Worm (Caenorhabditis elegans): ENCODE results near the gene Y69A2AR.46.
A peak's percentile ranks its signal among the peaks of the same experiment; 100 is the strongest.

Y69A2AR.46 gene

DNA sequence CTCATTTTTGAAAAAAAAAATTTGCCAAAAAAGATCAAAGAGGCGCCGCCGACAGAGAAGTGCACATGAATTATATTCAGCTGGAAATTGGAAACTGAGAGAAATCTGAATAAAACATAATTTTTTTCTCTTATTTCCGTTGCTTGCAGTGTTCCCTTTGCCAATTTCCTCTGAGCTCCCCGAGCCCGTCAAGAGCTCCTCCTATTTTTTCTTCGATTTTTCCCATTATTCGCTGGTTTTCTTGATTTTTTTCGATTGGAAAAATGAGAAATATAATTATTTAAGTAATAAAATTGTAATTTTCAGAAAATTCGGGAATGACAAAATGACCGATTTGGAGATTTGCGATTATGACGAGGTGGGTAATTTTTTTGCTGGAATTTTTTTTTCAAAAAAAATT lies 19.5 kb upstream of the Y69A2AR.46 start, which contains the start of gene sprr-3:
Gene sprr-3 (plus strand): TSS at position 301 of the 400 bp plus-strand sequence.
- no peak for TF ChIP-seq hif-1 (tag; optimal IDR thresholded peaks at IDR 0.05)
- TF ChIP-seq T26A8.4 (GFP tag; IDR thresholded peaks at IDR 0.05): no peak
- TF ChIP-seq D1046.2 (GFP tag; IDR thresholded peaks at IDR 0.05): no peak
- TF ChIP-seq arid-1 (GFP tag; conservative IDR thresholded peaks at IDR 0.05): no peak
- no peak for TF ChIP-seq gei-8 (GFP tag; optimal IDR thresholded peaks at IDR 0.05)
- no peak for TF ChIP-seq Y105C5A.15 (GFP tag; IDR thresholded peaks at IDR 0.05)
- TF ChIP-seq pqm-1 (tag; optimal IDR thresholded peaks at IDR 0.05): no peak
- no peak for TF ChIP-seq nhr-41 (GFP tag; IDR thresholded peaks at IDR 0.05)
- no peak for TF ChIP-seq ZK546.5 (tag; optimal IDR thresholded peaks at IDR 0.05)
- TF ChIP-seq ces-1 (GFP tag; optimal IDR thresholded peaks at IDR 0.05): no peak
- TF ChIP-seq F26F4.8 (GFP tag; conservative IDR thresholded peaks at IDR 0.05): no peak
- TF ChIP-seq lin-13 (GFP tag; optimal IDR thresholded peaks at IDR 0.05): no peak
- no peak for TF ChIP-seq Y75B8A.6 (GFP tag; IDR thresholded peaks at IDR 0.05)

- TF ChIP-seq aha-1 (tag) (peak; percentile 47), duxl-1 (tag; optimal IDR thresholded peaks at IDR 0.05; ENCODE audit: poor library complexity) (no peak), ZK546.5 (tag; optimal IDR thresholded peaks at IDR 0.05) (no peak), ceh-28 (tag; optimal IDR thresholded peaks at IDR 0.05) (peak; percentile 85), unc-62 (GFP tag; optimal IDR thresholded peaks at IDR 0.05 in 1 of 2) (peak in 1 of 2 experiments; percentile 32), unc-62 (tag; optimal IDR thresholded peaks at IDR 0.05) (no peak)
Observed at ce11 chrIV:2548766-2549165, 12.7 kb upstream of the Y69A2AR.46 start.

DNA sequence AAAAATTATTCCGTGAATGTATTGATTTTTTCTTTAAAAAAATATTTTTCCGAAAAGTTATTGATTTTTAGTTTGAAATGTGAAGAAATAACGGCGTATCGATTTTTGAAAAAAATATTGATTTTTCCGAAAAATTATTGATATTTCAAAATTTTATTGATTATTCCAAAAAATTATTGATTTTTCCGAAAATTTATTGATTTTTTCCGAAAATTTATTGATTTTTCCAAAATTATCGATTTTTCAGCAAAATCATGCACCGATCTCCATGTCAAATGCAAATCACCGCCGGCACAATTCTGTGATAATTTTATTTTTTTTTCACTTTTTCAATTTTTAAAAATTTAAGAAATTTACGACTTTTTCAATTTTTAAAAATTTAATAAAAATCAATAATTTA lies 11.9 kb upstream of the Y69A2AR.46 start:
- peak; percentile 81 for TF ChIP-seq ceh-28 (tag; optimal IDR thresholded peaks at IDR 0.05)
- no peak for TF ChIP-seq mes-2 (tag; optimal IDR thresholded peaks at IDR 0.05; ENCODE audit: poor library complexity, severe bottlenecking)
- TF ChIP-seq hlh-30 (tag; optimal IDR thresholded peaks at IDR 0.05; ENCODE audit: insufficient read depth): no peak
- no peak for TF ChIP-seq madf-5 (GFP tag; IDR thresholded peaks at IDR 0.05)

- peak; percentile 87 for TF ChIP-seq ceh-28 (tag; optimal IDR thresholded peaks at IDR 0.05)
- no peak for TF ChIP-seq pha-4 (GFP tag; IDR thresholded peaks at IDR 0.05)
- no peak for TF ChIP-seq pha-4 (tag; optimal IDR thresholded peaks at IDR 0.05)
Observed at ce11 chrIV:2551418-2551817, 10.0 kb upstream of the Y69A2AR.46 start, which contains the start of gene Y69A2AR.23. Y69A2AR.23 (minus strand) TSS chrIV:2551684.

- peak; percentile 52; the same call in 1 of the 2 replicates for TF ChIP-seq egl-43 (GFP tag; IDR thresholded peaks at IDR 0.05)
- 0 out of 2 replicates have a peak, but pooled peaks have one; percentile 56 for TF ChIP-seq F44E2.7 (GFP tag; IDR thresholded peaks at IDR 0.05)
- no peak for TF ChIP-seq madf-9 (GFP tag; conservative IDR thresholded peaks at IDR 0.05)
- no peak for TF ChIP-seq ces-1 (GFP tag; optimal IDR thresholded peaks at IDR 0.05)
- TF ChIP-seq zag-1 (tag; optimal IDR thresholded peaks at IDR 0.05): no peak
- TF ChIP-seq T26A8.4 (GFP tag; IDR thresholded peaks at IDR 0.05): no peak
- TF ChIP-seq tra-1 (GFP tag; IDR thresholded peaks at IDR 0.05): no peak
- TF ChIP-seq mep-1 (tag; optimal IDR thresholded peaks at IDR 0.05): no peak
- TF ChIP-seq mxl-2 (GFP tag; conservative IDR thresholded peaks at IDR 0.05): no peak
- TF ChIP-seq F26F4.8 (GFP tag; conservative IDR thresholded peaks at IDR 0.05): no peak
- TF ChIP-seq ZK337.2 (GFP tag; IDR thresholded peaks at IDR 0.05): no peak
- no peak for TF ChIP-seq saeg-2 (GFP tag; IDR thresholded peaks at IDR 0.05)
- no peak for TF ChIP-seq nhr-102 (tag; optimal IDR thresholded peaks at IDR 0.05)
- TF ChIP-seq nhr-25 (tag; optimal IDR thresholded peaks at IDR 0.05; ENCODE audit: borderline replicate concordance, insufficient read depth): no peak
- TF ChIP-seq F10B5.3 (tag; optimal IDR thresholded peaks at IDR 0.05): no peak
- no peak for TF ChIP-seq R02D3.7 (tag; optimal IDR thresholded peaks at IDR 0.05)
- no peak for TF ChIP-seq pha-4 (GFP tag; IDR thresholded peaks at IDR 0.05)
- TF ChIP-seq pha-4 (tag; optimal IDR thresholded peaks at IDR 0.05): no peak
- TF ChIP-seq daf-16 (GFP tag; optimal IDR thresholded peaks at IDR 0.05): no peak
- TF ChIP-seq daf-16 (tag; optimal IDR thresholded peaks at IDR 0.05): no peak
- TF ChIP-seq lim-7 (GFP tag; IDR thresholded peaks at IDR 0.05): no peak
- TF ChIP-seq dpl-1 (GFP tag; optimal IDR thresholded peaks at IDR 0.05): no peak
- TF ChIP-seq aha-1 (tag): no peak
- peak; percentile 87 for TF ChIP-seq set-16 (GFP tag; IDR thresholded peaks at IDR 0.05)
- TF ChIP-seq zfp-3 (GFP tag; conservative IDR thresholded peaks at IDR 0.05): no peak
- no peak for TF ChIP-seq ceh-20 (GFP tag; IDR thresholded peaks at IDR 0.05)
- no peak for TF ChIP-seq zfp-2 (tag; optimal IDR thresholded peaks at IDR 0.05)
Observed at ce11 chrIV:2551838-2552237, 9.6 kb upstream of the Y69A2AR.46 start.
